Fruit fly (Drosophila melanogaster) whole organism, adult: ENCODE data around the gene CG6839.
A peak's percentile ranks its signal among the peaks of the same experiment; 100 is the strongest.

Source experiments
- CG11617 ChIP-seq: fragments of 200-800 bp; sonication (Bioruptor generic); optimal IDR thresholded peaks from 2 replicates; lab custom pipeline; 2017; ENCODE audit warnings: mild to moderate bottlenecking, missing biosample characterization, missing genetic modification reagents, missing genetic modification characterization
- CG12768 ChIP-seq: fragments of 200-800 bp; sonication (Bioruptor generic); optimal IDR thresholded peaks from 2 replicates; lab custom pipeline; 2017; ENCODE audit warnings: missing biosample characterization, missing genetic modification characterization, mild to moderate bottlenecking, moderate library complexity, missing genetic modification reagents
- CG14711 ChIP-seq: fragments of 200-800 bp; sonication (Bioruptor generic); optimal IDR thresholded peaks from 2 replicates; lab custom pipeline; 2018; ENCODE audit warnings: missing biosample characterization, mild to moderate bottlenecking, missing genetic modification characterization, moderate library complexity
- CG1620 ChIP-seq: fragments of 200-800 bp; sonication (Bioruptor generic); optimal IDR thresholded peaks from 2 replicates; lab custom pipeline; 2016; ENCODE audit warnings: missing biosample characterization, missing genetic modification characterization
- CG33017 ChIP-seq: fragments of 200-800 bp; sonication (Bioruptor generic); optimal IDR thresholded peaks from 2 replicates; lab custom pipeline; 2018; ENCODE audit warnings: missing biosample characterization, mild to moderate bottlenecking, missing genetic modification characterization, moderate library complexity
- CG5204 ChIP-seq: fragments of 200-800 bp; sonication (Bioruptor generic); optimal IDR thresholded peaks from 2 replicates; lab custom pipeline; 2016; ENCODE audit warnings: missing biosample characterization, missing genetic modification characterization
- CG7045 ChIP-seq: fragments of 200-800 bp; sonication (Bioruptor generic); optimal IDR thresholded peaks from 2 replicates; lab custom pipeline; 2017; ENCODE audit warnings: missing biosample characterization, mild to moderate bottlenecking, missing genetic modification characterization
- CG7101 ChIP-seq: fragments of 200-800 bp; sonication (Bioruptor generic); optimal IDR thresholded peaks from 2 replicates; lab custom pipeline; 2018; ENCODE audit warnings: missing biosample characterization, mild to moderate bottlenecking, missing genetic modification characterization, moderate library complexity
- Clk ChIP-seq: fragments of 200-800 bp; sonication (Bioruptor generic); optimal IDR thresholded peaks from 2 replicates; lab custom pipeline; 2017; ENCODE audit warnings: missing biosample characterization, missing genetic modification characterization
- Crg-1 ChIP-seq: fragments of 200-800 bp; sonication (Bioruptor generic); optimal IDR thresholded peaks from 2 replicates; lab custom pipeline; 2016; ENCODE audit warnings: missing biosample characterization, missing genetic modification characterization
- Hr96 ChIP-seq: fragments of 200-800 bp; sonication (Bioruptor generic); optimal IDR thresholded peaks from 2 replicates; lab custom pipeline; 2016; ENCODE audit warnings: missing biosample characterization, missing genetic modification characterization
- Mnt ChIP-seq: fragments of 200-800 bp; sonication (Bioruptor generic); optimal IDR thresholded peaks from 2 replicates; lab custom pipeline; 2016; ENCODE audit warnings: missing biosample characterization, mild to moderate bottlenecking, missing genetic modification characterization
- bab1 ChIP-seq: fragments of 200-800 bp; sonication (Bioruptor generic); optimal IDR thresholded peaks from 3 replicates; lab custom pipeline; 2019; ENCODE audit warnings: missing biosample characterization, mild to moderate bottlenecking, missing genetic modification characterization, moderate library complexity
- cic ChIP-seq: fragments of 200-800 bp; sonication (Bioruptor generic); optimal IDR thresholded peaks from 2 replicates; lab custom pipeline; 2017; ENCODE audit warnings: missing biosample characterization, mild to moderate bottlenecking, missing genetic modification characterization, moderate library complexity
- cnc ChIP-seq, 2 experiments: fragments of >200 bp; optimal IDR thresholded peaks; 2 replicates each; lab custom pipeline; 2017
- kay ChIP-seq: fragments of 200-800 bp; sonication (Bioruptor generic); peaks from one replicate; lab custom pipeline; 2016; ENCODE audit warnings: missing biosample characterization, missing genetic modification characterization, borderline replicate concordance
- ovo ChIP-seq: fragments of 200-800 bp; sonication (Bioruptor generic); optimal IDR thresholded peaks from 2 replicates; lab custom pipeline; 2016; ENCODE audit warnings: missing biosample characterization, missing genetic modification characterization
- pad ChIP-seq: fragments of 200-800 bp; sonication (Bioruptor generic); optimal IDR thresholded peaks from 3 replicates; lab custom pipeline; 2017; ENCODE audit warnings: missing biosample characterization, missing genetic modification characterization, mild to moderate bottlenecking, moderate library complexity, missing genetic modification reagents
- tj ChIP-seq: fragments of 200-800 bp; sonication (Bioruptor generic); optimal IDR thresholded peaks from 3 replicates; lab custom pipeline; 2017; ENCODE audit warnings: missing biosample characterization, mild to moderate bottlenecking, missing genetic modification characterization, moderate library complexity
- toe ChIP-seq: fragments of 200-800 bp; sonication (Bioruptor generic); optimal IDR thresholded peaks from 2 replicates; lab custom pipeline; 2016; ENCODE audit warnings: missing biosample characterization, missing genetic modification characterization

CG6839 gene

dm6 chr3L:18914100-18914683 is 3.2 kb upstream of the CG6839 start, which contains the start of gene COX6AL2:
Gene COX6AL2 (minus strand): TSS chr3L:18914150.
- TF ChIP-seq CG7101 (tag; lab: Kevin White, UChicago), result no peak
- no peak for TF ChIP-seq Mnt
- no peak for TF ChIP-seq cic (GFP tag; lab: Kevin White, UChicago)
- TF ChIP-seq CG14711 (tag; lab: Kevin White, UChicago), result no peak
- no peak for TF ChIP-seq CG12768 (GFP tag; lab: Kevin White, UChicago)
- no peak for TF ChIP-seq Clk (GFP tag; lab: Kevin White, UChicago)
- no peak for TF ChIP-seq bab1 (GFP tag; lab: Kevin White, UChicago)
- no peak for TF ChIP-seq CG7045 (GFP tag; lab: Kevin White, UChicago)
- no peak for TF ChIP-seq Crg-1
- no peak for TF ChIP-seq CG5204 (GFP tag; lab: Kevin White, UChicago)
- no peak for TF ChIP-seq cnc (optimal IDR thresholded peaks at IDR 0.05; lab: Kevin White, UChicago)
- no peak for TF ChIP-seq pad (GFP tag; lab: Kevin White, UChicago)
- no peak for TF ChIP-seq CG1620 (GFP tag; lab: Kevin White, UChicago)
- no peak for TF ChIP-seq kay (GFP tag; lab: Kevin White, UChicago)
- no peak for TF ChIP-seq CG33017 (tag; lab: Kevin White, UChicago)
- no peak for TF ChIP-seq Hr96
- no peak for TF ChIP-seq ovo (GFP tag; lab: Kevin White, UChicago)
- no peak for TF ChIP-seq toe (GFP tag; lab: Kevin White, UChicago)

- TF ChIP-seq Hr96, result no peak
- TF ChIP-seq Crg-1, result no peak
- no peak for TF ChIP-seq kay (GFP tag; lab: Kevin White, UChicago)
- no peak for TF ChIP-seq CG1620 (GFP tag; lab: Kevin White, UChicago)
- TF ChIP-seq CG7101 (tag; lab: Kevin White, UChicago), result no peak
- TF ChIP-seq CG33017 (tag; lab: Kevin White, UChicago), result no peak
- no peak for TF ChIP-seq CG12768 (GFP tag; lab: Kevin White, UChicago)
- no peak for TF ChIP-seq cic (GFP tag; lab: Kevin White, UChicago)
- no peak for TF ChIP-seq Mnt
- no peak for TF ChIP-seq pad (GFP tag; lab: Kevin White, UChicago)
- no peak for TF ChIP-seq tj (GFP tag; lab: Kevin White, UChicago)
- no peak for TF ChIP-seq toe (GFP tag; lab: Kevin White, UChicago)
- TF ChIP-seq CG5204 (GFP tag; lab: Kevin White, UChicago), result no peak
- TF ChIP-seq CG7045 (GFP tag; lab: Kevin White, UChicago), result no peak
- TF ChIP-seq CG11617, result no peak
- TF ChIP-seq Clk (GFP tag; lab: Kevin White, UChicago), result no peak
- TF ChIP-seq ovo (GFP tag; lab: Kevin White, UChicago), result no peak
- no peak for TF ChIP-seq cnc (optimal IDR thresholded peaks at IDR 0.05; lab: Kevin White, UChicago)
- TF ChIP-seq bab1 (GFP tag; lab: Kevin White, UChicago), result no peak
Measured at dm6 chr3L:18916466-18916865, 915 bp upstream of the CG6839 start.

- TF ChIP-seq cic (GFP tag; lab: Kevin White, UChicago) (no peak), CG11617 (no peak), CG7101 (tag; lab: Kevin White, UChicago) (no peak), tj (GFP tag; lab: Kevin White, UChicago) (no peak), Mnt (no peak), toe (GFP tag; lab: Kevin White, UChicago) (no peak), pad (GFP tag; lab: Kevin White, UChicago) (no peak), CG12768 (GFP tag; lab: Kevin White, UChicago) (no peak), CG33017 (tag; lab: Kevin White, UChicago) (no peak), Hr96 (no peak), Clk (GFP tag; lab: Kevin White, UChicago) (no peak)
Measured at dm6 chr3L:18920219-18920618, 2.8 kb downstream of the CG6839 start, which contains the start of gene CG18223. Gene CG18223 (minus strand): TSS chr3L:18920319.

- no peak for TF ChIP-seq CG12768 (GFP tag; lab: Kevin White, UChicago)
- TF ChIP-seq cic (GFP tag; lab: Kevin White, UChicago), result no peak
- no peak for TF ChIP-seq CG7101 (tag; lab: Kevin White, UChicago)
- no peak for TF ChIP-seq Clk (GFP tag; lab: Kevin White, UChicago)
- TF ChIP-seq kay (GFP tag; lab: Kevin White, UChicago), result no peak
- TF ChIP-seq Mnt, result no peak
- no peak for TF ChIP-seq Hr96
- TF ChIP-seq CG14711 (tag; lab: Kevin White, UChicago), result no peak
- TF ChIP-seq ovo (GFP tag; lab: Kevin White, UChicago), result no peak
- no peak for TF ChIP-seq toe (GFP tag; lab: Kevin White, UChicago)
- no peak for TF ChIP-seq CG1620 (GFP tag; lab: Kevin White, UChicago)
- TF ChIP-seq CG7045 (GFP tag; lab: Kevin White, UChicago), result no peak
- TF ChIP-seq pad (GFP tag; lab: Kevin White, UChicago), result no peak
- TF ChIP-seq CG33017 (tag; lab: Kevin White, UChicago), result no peak
- TF ChIP-seq Crg-1, result no peak
- TF ChIP-seq cnc (optimal IDR thresholded peaks at IDR 0.05; lab: Kevin White, UChicago), result no peak
- TF ChIP-seq bab1 (GFP tag; lab: Kevin White, UChicago), result no peak
- no peak for TF ChIP-seq CG11617
Measured at dm6 chr3L:18922086-18922485, 4.7 kb downstream of the CG6839 start, which contains the start of gene CG3819. Gene CG3819 (minus strand): TSS chr3L:18922108.

dm6 chr3L:18924790-18925189 is 7.4 kb downstream of the CG6839 start, which contains the start of gene CG43049:
Gene CG43049 (plus strand): TSS chr3L:18925090.
- TF ChIP-seq Crg-1 (no peak), kay (GFP tag; lab: Kevin White, UChicago) (peak; percentile 52)

dm6 chr3L:18945938-18946337 is 28.6 kb downstream of the CG6839 start, which contains the start of gene CG32204:
Gene CG32204 (minus strand): TSS chr3L:18946038.
- no peak for TF ChIP-seq CG11617
- no peak for TF ChIP-seq Clk (GFP tag; lab: Kevin White, UChicago)
- no peak for TF ChIP-seq cnc (optimal IDR thresholded peaks at IDR 0.05; lab: Kevin White, UChicago)
- no peak for TF ChIP-seq CG33017 (tag; lab: Kevin White, UChicago)
- TF ChIP-seq CG1620 (GFP tag; lab: Kevin White, UChicago), result no peak
- no peak for TF ChIP-seq CG5204 (GFP tag; lab: Kevin White, UChicago)
- TF ChIP-seq kay (GFP tag; lab: Kevin White, UChicago), result no peak
- TF ChIP-seq toe (GFP tag; lab: Kevin White, UChicago), result no peak
- no peak for TF ChIP-seq cic (GFP tag; lab: Kevin White, UChicago)
- TF ChIP-seq CG7045 (GFP tag; lab: Kevin White, UChicago), result no peak
- no peak for TF ChIP-seq bab1 (GFP tag; lab: Kevin White, UChicago)
- TF ChIP-seq Hr96, result no peak
- no peak for TF ChIP-seq CG7101 (tag; lab: Kevin White, UChicago)
- no peak for TF ChIP-seq CG12768 (GFP tag; lab: Kevin White, UChicago)
- no peak for TF ChIP-seq tj (GFP tag; lab: Kevin White, UChicago)
